Worm (Caenorhabditis elegans) whole organism, L4 larva: ENCODE results near the gene Y73F8A.1159.

Experiments
- ama-1 ChIP-seq: fragments of 150-350 bp; optimal IDR thresholded peaks from 2 replicates; lab custom pipeline; 2014; ENCODE audit warnings: inconsistent platforms, mixed read lengths
- daf-12 ChIP-seq: fragments of 150-350 bp; optimal IDR thresholded peaks from 2 replicates; lab custom pipeline; 2014; ENCODE audit warnings: missing biosample characterization, missing genetic modification reagents, missing genetic modification characterization
- duxl-1 ChIP-seq: sonication (generic microtip); optimal IDR thresholded peaks from 2 replicates; lab custom pipeline; 2016; ENCODE audit warnings: mild to moderate bottlenecking, missing genetic modification characterization, moderate library complexity, missing compliant biosample characterization; ENCODE audit not compliant: poor library complexity
- jun-1 ChIP-seq: fragments of 150-350 bp; optimal IDR thresholded peaks from 2 replicates; lab custom pipeline; 2014; ENCODE audit warnings: missing biosample characterization, missing genetic modification reagents, missing genetic modification characterization
- nhr-237 ChIP-seq: sonication (generic microtip); optimal IDR thresholded peaks from 2 replicates; lab custom pipeline; 2017; ENCODE audit warnings: missing biosample characterization, missing genetic modification characterization
- nhr-77 ChIP-seq: fragments of 150-350 bp; optimal IDR thresholded peaks from 2 replicates; lab custom pipeline; 2014; ENCODE audit warnings: missing biosample characterization, missing genetic modification characterization
- pqm-1 ChIP-seq: sonication (generic microtip); optimal IDR thresholded peaks from 2 replicates; lab custom pipeline; 2017; ENCODE audit warnings: missing biosample characterization, missing genetic modification characterization
- spr-1 ChIP-seq: sonication (generic microtip); optimal IDR thresholded peaks from 2 replicates; lab custom pipeline; 2016; ENCODE audit warnings: mild to moderate bottlenecking, missing genetic modification characterization, missing compliant biosample characterization
- unc-130 ChIP-seq: sonication (generic microtip); optimal IDR thresholded peaks from 2 replicates; lab custom pipeline; 2016; ENCODE audit warnings: missing genetic modification reagents, missing genetic modification characterization, missing compliant biosample characterization
- zfp-3 ChIP-seq: fragments of 200-800 bp; sonication (Bioruptor generic); conservative IDR thresholded peaks from 2 replicates; pipeline ENCODE4 v1.3.6; 2022; ENCODE audit warnings: missing genetic modification reagents, missing genetic modification characterization, missing compliant biosample characterization
- ztf-7 ChIP-seq: fragments of 150-350 bp; optimal IDR thresholded peaks from 2 replicates; lab custom pipeline; 2014; ENCODE audit warnings: missing biosample characterization, missing genetic modification characterization

DNA sequence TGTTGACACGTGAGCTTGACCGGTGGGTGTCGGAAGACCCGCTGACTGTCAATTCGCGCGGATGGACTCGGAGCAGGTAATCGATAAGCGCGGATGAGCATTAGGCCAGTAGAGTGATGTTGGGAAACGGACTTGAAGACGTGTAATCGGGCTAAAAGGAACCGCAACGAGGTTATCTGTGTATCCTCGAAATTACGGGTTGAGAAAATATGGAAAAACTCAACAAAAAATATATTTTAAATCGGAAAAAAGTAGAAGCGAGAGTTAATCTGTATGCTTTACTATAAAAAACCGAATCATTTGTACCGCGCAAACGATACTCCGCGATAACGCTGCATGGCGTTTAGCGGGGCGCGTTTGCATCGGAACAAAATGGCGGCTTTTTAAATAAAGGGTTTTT, at the start of gene Y73F8A.1159:
- TF ChIP-seq daf-12 (no peak), nhr-77 (tag; lab: Kevin White, UChicago) (no peak), duxl-1 (tag; lab: Kevin White, UChicago) (no peak), jun-1 (tag; lab: Kevin White, UChicago) (no peak), unc-130 (GFP tag; lab: Kevin White, UChicago) (no peak), ama-1 (lab: Kevin White, UChicago) (no peak), ztf-7 (tag; lab: Kevin White, UChicago) (no peak), zfp-3 (GFP tag; lab: Robert Waterston, UW) (no peak), nhr-237 (tag; lab: Kevin White, UChicago) (no peak), pqm-1 (tag; lab: Kevin White, UChicago) (no peak), spr-1 (tag; lab: Kevin White, UChicago) (no peak)
